Fruit fly (Drosophila melanogaster) Kc167 (cell line): ENCODE measurements around the gene Sirt7.

Experiments used
- Myc ChIP-seq: fragments of >200 bp; optimal IDR thresholded peaks from 2 replicates; lab custom pipeline; 2017; ENCODE audit warnings: missing external identifiers
- Sin3A ChIP-seq: fragments of >200 bp; optimal IDR thresholded peaks from 2 replicates; lab custom pipeline; 2018; ENCODE audit warnings: missing external identifiers
- h ChIP-seq: fragments of >200 bp; optimal IDR thresholded peaks from 3 replicates; lab custom pipeline; 2018; ENCODE audit warnings: missing external identifiers
- insv ChIP-seq: fragments of >200 bp; optimal IDR thresholded peaks from 3 replicates; lab custom pipeline; 2018; ENCODE audit warnings: missing external identifiers
- psq ChIP-seq: fragments of >200 bp; optimal IDR thresholded peaks from 2 replicates; lab custom pipeline; 2017; ENCODE audit warnings: missing external identifiers
- ttk ChIP-seq: sonication (Bioruptor generic); optimal IDR thresholded peaks from 2 replicates; lab custom pipeline; 2017; ENCODE audit warnings: missing external identifiers

Gene Sirt7

DNA sequence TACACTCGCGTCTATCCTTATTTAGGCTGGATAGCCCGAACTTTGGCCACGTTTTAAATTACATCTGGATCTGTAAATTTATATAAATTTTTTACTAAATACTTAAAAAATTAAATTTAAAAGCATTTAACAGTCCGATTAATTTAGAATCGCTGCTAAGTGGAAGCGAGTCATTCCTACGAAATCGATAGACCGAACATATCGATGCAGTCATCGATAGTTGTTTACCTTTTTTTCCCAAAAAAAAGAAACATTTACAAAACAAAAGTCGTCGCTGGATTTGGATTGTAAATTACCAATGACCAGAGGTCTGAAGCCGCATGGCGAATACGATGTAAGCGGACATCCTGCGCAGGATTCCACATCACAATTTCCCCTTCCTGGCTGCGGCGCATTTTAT, at the start of gene Sirt7:
Gene Sirt7 (plus strand): TSS at position 218 of the 400 bp plus-strand sequence.
- TF ChIP-seq h (lab: Kevin White, UChicago) (no peak), Myc (lab: Kevin White, UChicago) (no peak), insv (lab: Kevin White, UChicago) (no peak), psq (lab: Kevin White, UChicago) (no peak), Sin3A (no peak), ttk (lab: Kevin White, UChicago) (no peak)

DNA sequence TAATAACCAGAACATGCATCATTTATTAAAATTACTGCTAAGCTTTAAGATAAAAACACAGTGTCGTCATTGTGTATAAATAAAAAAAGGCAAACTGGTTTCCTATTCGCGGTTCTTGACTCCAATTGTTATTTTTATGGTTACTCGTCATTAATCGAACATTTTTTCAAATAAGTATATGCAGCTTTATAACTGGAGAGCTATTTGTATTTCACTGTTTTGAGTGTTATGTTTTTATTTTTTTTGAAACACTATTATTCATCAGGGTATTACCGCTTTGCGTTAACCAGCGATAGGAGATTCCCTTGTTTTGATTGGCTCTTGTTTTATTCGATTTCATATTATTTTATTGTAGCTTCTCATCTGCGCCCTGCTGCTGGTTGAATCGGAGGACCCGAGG, 44.6 kb upstream of the Sirt7 start:
- TF ChIP-seq Myc (lab: Kevin White, UChicago) (no peak), psq (lab: Kevin White, UChicago) (no peak), insv (lab: Kevin White, UChicago) (no peak), ttk (lab: Kevin White, UChicago) (no peak), Sin3A (no peak), h (lab: Kevin White, UChicago) (no peak)

DNA sequence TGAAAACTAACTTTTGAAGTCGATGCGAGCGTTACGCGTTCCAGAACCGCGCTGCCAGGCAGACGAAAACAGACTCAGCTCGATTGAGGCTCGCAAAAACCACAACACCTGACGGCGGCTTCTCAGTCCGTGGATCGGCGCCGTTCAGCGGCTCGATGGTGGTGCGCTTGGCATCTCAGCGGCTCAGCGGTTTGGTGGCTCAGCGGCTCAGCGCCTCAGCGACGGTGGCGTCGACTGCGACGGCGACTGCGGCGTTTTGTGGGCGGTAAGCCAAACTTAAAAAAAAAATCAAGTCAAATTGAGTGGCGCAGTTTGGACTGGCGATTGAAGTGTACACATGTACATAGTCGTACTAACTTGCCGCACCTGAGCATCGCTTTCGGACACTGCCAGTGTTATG, 35.4 kb upstream of the Sirt7 start, which contains the start of gene wat:
Gene wat (minus strand): TSS at position 41 of the 400 bp plus-strand sequence.
- no peak for TF ChIP-seq Sin3A
- TF ChIP-seq psq (lab: Kevin White, UChicago), result no peak
- TF ChIP-seq Myc (lab: Kevin White, UChicago), result no peak
- no peak for TF ChIP-seq insv (lab: Kevin White, UChicago)
- TF ChIP-seq h (lab: Kevin White, UChicago), result no peak
- TF ChIP-seq ttk (lab: Kevin White, UChicago), result no peak

DNA sequence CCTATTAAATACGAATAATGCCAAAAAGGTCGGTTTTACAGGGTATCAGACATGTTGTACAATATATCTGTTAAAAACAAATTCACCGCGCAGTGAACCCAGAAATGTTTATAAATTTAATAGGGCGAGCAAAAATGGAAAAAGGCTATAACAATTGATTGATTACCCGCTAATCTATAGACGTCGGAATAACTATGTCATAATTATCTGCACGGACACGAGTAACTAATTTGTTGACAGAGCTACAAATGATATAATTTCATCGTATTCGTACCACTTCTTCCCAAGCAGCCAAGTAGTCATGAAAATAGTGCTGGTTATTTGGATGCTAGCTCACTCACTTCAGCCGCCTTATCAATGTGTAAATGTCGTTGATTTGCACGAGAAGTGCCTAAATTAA, 31.1 kb upstream of the Sirt7 start, which contains the start of gene CG14518:
Gene CG14518 (plus strand): TSS at position 301 of the 400 bp plus-strand sequence.
- no peak for TF ChIP-seq insv (lab: Kevin White, UChicago)
- no peak for TF ChIP-seq Sin3A
- TF ChIP-seq ttk (lab: Kevin White, UChicago), result no peak
- TF ChIP-seq psq (lab: Kevin White, UChicago), result no peak
- TF ChIP-seq h (lab: Kevin White, UChicago), result no peak

DNA sequence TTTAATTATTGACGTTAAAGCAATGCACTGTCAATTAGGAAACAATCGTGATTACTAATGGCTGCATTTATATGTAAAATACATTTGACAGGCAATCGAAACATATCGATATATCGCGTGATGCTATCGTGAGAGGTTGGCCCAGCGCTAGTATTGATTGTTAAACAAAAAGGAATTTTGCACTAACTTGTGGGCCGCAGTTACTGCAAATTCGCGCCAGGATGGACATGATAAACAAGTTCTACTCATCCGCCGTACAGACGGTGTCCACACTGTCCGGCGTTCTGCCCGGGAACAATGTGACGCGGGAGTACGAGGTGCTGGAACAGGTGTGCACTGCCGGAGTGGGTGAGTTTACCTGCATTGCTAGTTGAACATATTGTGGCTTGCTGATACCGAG, 28.6 kb upstream of the Sirt7 start, which contains the start of the genes eIF4E6 and CG1951:
Gene eIF4E6 (minus strand): TSS at position 53 of the 400 bp plus-strand sequence.
Gene CG1951 (plus strand): TSS at position 115 of the 400 bp plus-strand sequence.
- no peak for TF ChIP-seq ttk (lab: Kevin White, UChicago)
- TF ChIP-seq Myc (lab: Kevin White, UChicago), result no peak
- TF ChIP-seq h (lab: Kevin White, UChicago), result no peak
- no peak for TF ChIP-seq psq (lab: Kevin White, UChicago)
- no peak for TF ChIP-seq Sin3A
- TF ChIP-seq insv (lab: Kevin White, UChicago), result no peak

DNA sequence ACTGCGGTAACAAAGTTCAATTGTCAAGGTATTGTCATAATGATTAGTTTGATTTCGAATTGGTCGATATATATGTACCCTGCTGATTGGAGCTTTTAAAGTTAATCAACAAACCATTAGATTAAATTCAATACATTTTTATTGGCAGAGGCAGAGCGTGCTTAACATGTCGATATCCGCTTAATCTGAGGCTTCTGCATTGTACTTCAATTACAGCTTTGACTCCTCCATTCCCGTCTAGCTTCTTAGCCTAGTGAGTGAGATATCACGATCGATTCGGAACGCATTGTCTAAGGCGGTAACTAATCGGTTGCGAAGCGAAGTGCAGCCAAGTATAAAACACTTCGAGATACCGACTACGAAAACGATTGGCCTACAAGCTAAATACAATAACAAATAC, 23.2 kb upstream of the Sirt7 start, which contains the start of gene Ssl2:
Gene Ssl2 (minus strand): TSS at position 101 of the 400 bp plus-strand sequence.
- TF ChIP-seq ttk (lab: Kevin White, UChicago) (no peak), Myc (lab: Kevin White, UChicago) (no peak), Sin3A (no peak), insv (lab: Kevin White, UChicago) (no peak), psq (lab: Kevin White, UChicago) (no peak), h (lab: Kevin White, UChicago) (no peak)

DNA sequence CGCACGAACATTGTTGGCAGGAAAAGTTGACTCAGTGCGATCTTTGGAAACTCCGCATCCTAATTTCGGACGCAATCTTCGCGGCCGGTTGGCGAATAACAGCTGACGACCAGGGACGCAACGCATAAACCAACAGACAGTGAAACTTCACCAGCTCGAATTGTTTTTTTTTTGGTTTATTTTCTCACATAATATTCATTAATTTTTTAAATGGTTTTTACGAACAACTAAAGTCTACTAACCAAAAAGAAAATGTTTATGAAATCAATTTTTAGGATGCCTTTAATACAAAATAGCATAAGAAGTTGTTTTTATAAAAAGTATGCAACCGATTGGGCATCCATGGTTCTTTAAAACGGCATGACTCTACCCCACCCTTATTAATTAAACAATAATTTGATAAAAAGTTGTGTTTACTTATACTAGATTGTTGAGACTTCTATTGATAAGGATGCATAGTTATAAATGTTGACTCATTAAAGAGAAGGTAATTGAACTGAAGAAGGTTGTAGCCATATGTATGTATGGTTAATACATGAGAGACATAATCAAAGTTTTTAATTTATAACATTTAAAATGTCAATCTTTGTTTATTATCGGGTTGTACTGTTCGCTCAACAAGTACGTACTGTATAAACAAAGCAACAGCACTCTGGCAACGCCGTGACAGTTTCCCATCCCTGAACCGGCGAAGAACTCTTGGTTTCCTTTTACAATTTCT, 21.7 kb upstream of the Sirt7 start, which contains the start of the genes beta4GalNAcTB and Cpsf100:
Gene beta4GalNAcTB (minus strand): TSS at position 100 of the 721 bp plus-strand sequence.
Gene Cpsf100 (plus strand): TSS at position 665 of the 721 bp plus-strand sequence.
- TF ChIP-seq ttk (lab: Kevin White, UChicago) (no peak), psq (lab: Kevin White, UChicago) (no peak), Sin3A (no peak), Myc (lab: Kevin White, UChicago) (no peak), h (lab: Kevin White, UChicago) (no peak), insv (lab: Kevin White, UChicago) (no peak)

DNA sequence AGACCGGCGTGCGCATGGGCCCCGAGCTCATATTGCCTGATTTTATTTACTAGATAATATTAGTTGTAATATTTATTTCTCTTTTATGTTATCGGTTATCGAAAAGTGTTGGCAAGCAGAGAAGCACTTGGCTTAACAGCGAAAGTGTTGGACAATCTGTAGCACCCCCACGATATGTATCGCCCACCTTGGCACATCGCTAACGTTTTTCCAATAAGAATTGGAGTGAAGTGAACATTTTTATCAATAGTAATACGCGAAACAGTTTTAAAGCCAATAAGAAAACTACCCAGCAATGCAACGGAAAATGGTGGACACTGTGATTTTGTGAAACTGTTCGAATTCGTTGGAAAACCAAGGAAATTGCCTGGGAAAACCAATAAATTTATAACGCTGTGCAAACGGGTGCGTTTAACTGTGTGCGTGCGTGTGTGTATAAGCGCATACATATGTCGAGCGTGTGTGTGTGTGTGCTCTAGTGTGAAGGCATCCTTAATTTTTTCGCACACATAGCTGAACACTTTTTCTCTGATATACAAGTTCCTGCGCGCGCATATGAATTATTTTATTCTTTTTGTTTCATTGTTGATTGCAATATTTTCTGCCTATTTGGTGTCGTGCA, 16.7 kb upstream of the Sirt7 start, which contains the start of the genes Slu7 and Pkc98E:
Gene Slu7 (minus strand): TSS at position 112 of the 622 bp plus-strand sequence.
Gene Pkc98E (plus strand): TSS at position 197 of the 622 bp plus-strand sequence.
- TF ChIP-seq ttk (lab: Kevin White, UChicago) (no peak), insv (lab: Kevin White, UChicago) (peak; percentile 69)

DNA sequence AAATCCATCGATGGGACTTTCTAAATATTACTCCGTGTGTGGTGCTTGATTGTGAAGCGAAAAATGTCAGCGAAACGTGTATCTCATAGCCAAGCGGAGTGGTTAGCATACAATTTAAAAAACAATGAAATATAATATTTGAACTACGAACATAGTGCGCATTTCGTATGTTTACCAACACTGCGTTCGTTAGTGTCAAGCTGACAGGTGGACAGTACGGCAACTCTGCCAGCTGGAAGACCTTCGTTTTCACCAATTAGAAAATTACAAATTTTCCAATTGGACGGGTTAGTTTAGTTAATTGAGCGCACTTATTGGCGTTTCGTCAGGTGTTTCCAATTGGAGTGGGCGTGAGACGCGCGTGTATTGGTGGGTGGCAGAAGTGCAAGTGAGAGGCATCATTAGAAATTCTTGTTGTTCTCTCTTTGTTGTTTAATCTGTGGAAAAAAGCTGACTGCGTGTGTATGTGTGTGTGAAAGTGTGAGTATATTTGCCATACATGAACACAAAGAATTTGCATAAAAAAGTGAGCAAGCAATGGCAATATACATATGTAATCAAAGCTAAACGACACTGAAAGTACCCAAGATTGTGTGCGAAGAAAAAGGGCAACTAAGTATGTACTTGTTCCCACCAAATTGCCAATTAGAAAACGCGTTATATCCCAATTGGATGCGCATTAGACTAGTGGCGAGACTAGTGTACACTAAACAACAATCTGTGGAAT, 15.9 kb upstream of the Sirt7 start:
- TF ChIP-seq ttk (lab: Kevin White, UChicago) (no peak), psq (lab: Kevin White, UChicago) (no peak), insv (lab: Kevin White, UChicago) (no peak), Sin3A (no peak), h (lab: Kevin White, UChicago) (no peak), Myc (lab: Kevin White, UChicago) (no peak)

DNA sequence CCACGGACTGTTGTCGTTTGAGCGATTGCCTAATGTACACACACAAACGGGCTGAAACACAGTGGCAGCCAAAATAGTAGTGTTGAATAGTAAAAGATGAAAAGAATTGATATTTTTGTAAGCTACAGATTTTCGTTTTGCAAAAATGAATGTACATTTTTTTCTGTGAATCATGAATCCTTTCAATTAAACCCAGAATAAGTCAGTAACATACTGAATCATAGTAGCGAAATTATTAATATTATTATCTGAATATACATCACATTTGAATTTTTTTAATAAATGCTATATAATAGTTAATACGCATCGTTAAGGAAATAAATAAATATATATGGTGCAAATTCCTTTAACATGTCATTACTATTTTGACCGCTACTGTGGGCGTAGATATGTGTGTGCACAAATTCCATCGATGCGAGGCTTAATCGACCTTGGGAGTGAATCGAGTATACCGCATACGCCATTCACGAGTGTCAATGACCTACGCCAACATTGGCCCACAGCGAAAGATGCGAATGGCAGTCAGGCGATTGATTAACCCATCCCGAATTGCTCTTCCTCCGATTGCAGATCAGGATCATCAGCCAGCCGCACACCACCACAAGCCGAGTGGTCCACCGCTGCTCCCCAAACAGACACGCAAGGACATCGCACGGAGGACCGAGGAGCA, 15.1 kb upstream of the Sirt7 start:
- TF ChIP-seq Myc (lab: Kevin White, UChicago), result no peak
- no peak for TF ChIP-seq h (lab: Kevin White, UChicago)
- TF ChIP-seq insv (lab: Kevin White, UChicago), result no peak
- no peak for TF ChIP-seq psq (lab: Kevin White, UChicago)
- no peak for TF ChIP-seq ttk (lab: Kevin White, UChicago)
- TF ChIP-seq Sin3A, result no peak
